Worm (Caenorhabditis elegans): ENCODE measurements around the gene Y75B8A.24.

Y75B8A.24 gene

DNA sequence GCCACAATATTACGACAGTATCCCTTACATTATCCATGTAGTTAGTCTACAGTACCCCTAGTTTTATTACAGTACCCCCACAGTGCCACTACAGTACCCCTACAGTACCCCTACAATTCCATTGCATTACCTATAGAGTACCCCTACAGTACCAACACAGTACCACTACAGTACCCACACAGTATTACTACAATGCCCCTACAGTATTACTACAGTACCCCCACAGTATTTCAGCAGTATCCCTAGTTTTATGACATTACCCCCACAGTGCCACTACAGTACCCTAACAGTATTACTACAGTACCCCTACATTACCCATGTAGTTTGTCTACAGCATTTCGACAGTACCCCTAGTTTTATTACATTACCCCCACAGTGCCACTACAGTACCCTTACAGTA is 40.1 kb downstream of the Y75B8A.24 start:
- TF ChIP-seq tbx-37 (GFP tag; conservative IDR thresholded peaks at IDR 0.05) (no peak), ceh-36 (tag; optimal IDR thresholded peaks at IDR 0.05) (no peak), sea-1 (GFP tag; conservative IDR thresholded peaks at IDR 0.05) (no peak), B0310.2 (tag; optimal IDR thresholded peaks at IDR 0.05) (no peak), F13C5.2 (tag; optimal IDR thresholded peaks at IDR 0.05) (no peak), pes-1 (GFP tag; IDR thresholded peaks at IDR 0.05) (no peak), ceh-13 (GFP tag; optimal IDR thresholded peaks at IDR 0.05) (no peak), hmbx-1 (tag; optimal IDR thresholded peaks at IDR 0.05) (no peak), aly-1 (tag; optimal IDR thresholded peaks at IDR 0.05) (no peak), hmg-4 (GFP tag; optimal IDR thresholded peaks at IDR 0.05) (no peak), hnd-1 (tag; optimal IDR thresholded peaks at IDR 0.05) (no peak), ama-1 (optimal IDR thresholded peaks at IDR 0.05) (no peak), scrt-1 (GFP tag; IDR thresholded peaks at IDR 0.05) (no peak), flt-1 (GFP tag; IDR thresholded peaks at IDR 0.05) (no peak)

DNA sequence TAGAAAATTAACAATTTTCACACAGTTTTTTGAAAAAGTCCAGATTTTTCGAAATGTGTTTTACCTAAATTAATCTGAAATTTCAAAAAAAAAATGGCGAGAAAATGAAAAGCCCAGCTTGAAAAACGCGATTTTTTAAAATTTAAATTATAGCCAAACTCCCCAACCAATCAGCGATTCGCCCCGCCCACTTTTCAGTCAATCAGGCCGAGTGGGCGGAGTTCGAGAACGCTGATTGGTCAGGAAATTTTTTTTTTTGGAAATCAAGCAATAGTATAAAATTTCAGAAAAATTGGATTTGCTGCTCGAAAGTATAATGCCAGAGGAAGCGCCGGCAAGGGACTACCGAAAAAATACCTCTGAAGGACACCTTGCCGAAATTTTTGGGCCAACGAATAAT is 42.0 kb downstream of the Y75B8A.24 start:
- TF ChIP-seq tra-4 (tag; optimal IDR thresholded peaks at IDR 0.05) (no peak), tbx-37 (GFP tag; conservative IDR thresholded peaks at IDR 0.05) (no peak), tbx-11 (GFP tag; IDR thresholded peaks at IDR 0.05) (no peak)

DNA sequence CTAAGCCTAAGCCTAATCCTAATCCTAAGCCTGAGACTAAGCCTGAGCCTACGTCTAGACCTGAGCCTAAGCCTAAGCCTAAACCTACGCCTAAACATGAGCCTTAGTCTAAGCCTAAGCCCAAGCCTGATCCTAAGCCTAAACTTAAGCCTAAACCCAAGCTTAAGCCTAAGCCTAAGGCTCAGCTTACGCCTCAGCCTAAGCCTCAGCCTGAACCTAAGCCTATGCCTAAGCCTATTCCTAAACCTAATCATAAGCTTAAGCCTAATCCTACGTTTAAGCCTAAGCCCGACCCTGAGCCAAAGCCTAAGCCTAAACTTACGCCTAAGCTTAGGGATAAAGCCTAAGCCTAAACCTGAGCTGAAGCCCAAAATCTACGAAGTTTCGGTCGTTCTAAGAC is 43.4 kb downstream of the Y75B8A.24 start:
- no peak for TF ChIP-seq hmg-4 (GFP tag; optimal IDR thresholded peaks at IDR 0.05)
- no peak for TF ChIP-seq flt-1 (GFP tag; IDR thresholded peaks at IDR 0.05)
- peak; percentile 92 for TF ChIP-seq ceh-36 (tag; optimal IDR thresholded peaks at IDR 0.05)
- no peak for TF ChIP-seq aly-1 (tag; optimal IDR thresholded peaks at IDR 0.05)

DNA sequence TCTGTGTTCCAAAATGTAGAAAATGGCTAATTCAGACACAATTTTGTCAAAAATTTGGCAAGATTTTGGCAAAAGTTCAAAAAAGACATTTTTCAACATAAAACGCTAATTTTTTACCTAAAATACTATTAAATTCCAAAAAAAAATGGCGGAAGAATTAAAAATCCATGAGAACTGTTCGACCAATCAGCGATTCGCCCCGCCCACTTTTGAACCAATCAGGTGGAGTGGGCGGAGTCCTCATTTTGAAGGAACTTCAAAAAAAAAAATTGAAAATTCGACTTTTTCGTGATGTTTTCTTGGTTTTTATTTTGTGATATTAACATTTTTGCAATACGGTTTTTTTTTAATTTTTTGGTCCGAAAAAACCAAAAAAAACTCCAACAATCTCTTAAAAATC is 45.6 kb downstream of the Y75B8A.24 start:
- TF ChIP-seq flt-1 (GFP tag; IDR thresholded peaks at IDR 0.05): no peak
- no peak for TF ChIP-seq F13C5.2 (tag; optimal IDR thresholded peaks at IDR 0.05)
- no peak for TF ChIP-seq aly-1 (tag; optimal IDR thresholded peaks at IDR 0.05)

DNA sequence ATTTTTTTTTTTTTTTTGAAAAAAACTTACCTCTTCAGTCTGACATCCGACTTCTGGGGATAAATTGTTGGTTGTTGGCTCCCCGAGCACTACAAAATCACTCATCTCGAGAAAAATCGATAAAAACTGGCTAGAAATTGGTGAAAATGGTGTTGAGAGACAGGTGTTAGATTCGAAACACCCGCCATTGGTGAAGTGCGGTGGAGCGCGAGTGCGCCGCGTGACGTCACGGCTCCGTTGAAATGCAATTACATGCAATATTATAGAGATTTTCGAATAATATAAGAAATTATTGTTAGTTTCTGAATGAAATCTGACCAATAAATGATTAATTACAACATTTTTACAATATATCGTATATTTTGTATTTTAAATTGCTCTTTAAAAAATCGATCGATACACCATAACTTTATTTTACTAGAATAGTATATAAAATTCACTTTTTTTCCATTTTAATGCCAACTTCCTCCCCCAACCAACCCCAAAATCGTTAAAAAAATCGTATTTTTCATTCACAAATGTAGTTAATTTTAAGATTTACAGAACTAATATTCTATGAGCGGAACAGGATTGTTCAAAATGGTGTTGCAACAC is 47.4 kb downstream of the Y75B8A.24 start, which contains the start of the genes Y75B8A.18 and Y75B8A.19:
Gene Y75B8A.18 (minus strand): TSS at position 142 of the 594 bp plus-strand sequence.
Gene Y75B8A.19 (plus strand): TSS at position 544 of the 594 bp plus-strand sequence.
- TF ChIP-seq ceh-36 (tag; optimal IDR thresholded peaks at IDR 0.05): no peak
- no peak for TF ChIP-seq ceh-13 (GFP tag; optimal IDR thresholded peaks at IDR 0.05)
- no peak for TF ChIP-seq aly-1 (tag; optimal IDR thresholded peaks at IDR 0.05)
- no peak for TF ChIP-seq hmbx-1 (tag; optimal IDR thresholded peaks at IDR 0.05)
- no peak for TF ChIP-seq F13C5.2 (tag; optimal IDR thresholded peaks at IDR 0.05)
- TF ChIP-seq tbx-37 (GFP tag; conservative IDR thresholded peaks at IDR 0.05): no peak
- no peak for TF ChIP-seq flt-1 (GFP tag; IDR thresholded peaks at IDR 0.05)
- no peak for TF ChIP-seq B0310.2 (tag; optimal IDR thresholded peaks at IDR 0.05)
- no peak for TF ChIP-seq ama-1 (optimal IDR thresholded peaks at IDR 0.05)
- no peak for TF ChIP-seq tra-4 (tag; optimal IDR thresholded peaks at IDR 0.05)
- TF ChIP-seq scrt-1 (GFP tag; IDR thresholded peaks at IDR 0.05): no peak
- TF ChIP-seq hnd-1 (tag; optimal IDR thresholded peaks at IDR 0.05): no peak

DNA sequence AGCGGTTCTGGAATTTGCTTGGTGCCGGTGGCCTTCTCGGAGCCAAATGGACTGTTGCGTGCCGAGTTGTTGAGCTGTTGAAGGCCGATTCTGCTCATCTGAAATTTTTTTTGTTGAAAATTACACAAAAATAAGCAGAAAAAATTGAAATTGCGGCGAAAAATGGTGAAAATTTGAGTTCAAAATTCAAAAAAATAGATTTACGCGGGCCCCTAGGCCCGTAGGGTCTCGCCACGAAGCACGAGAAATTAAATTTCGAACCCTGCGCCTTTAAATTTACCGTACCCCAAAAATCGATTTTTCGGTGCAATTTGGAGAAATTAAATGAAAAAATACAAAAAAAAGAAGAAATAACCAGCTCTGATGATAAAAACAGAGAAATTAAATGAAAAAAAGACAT is 48.3 kb downstream of the Y75B8A.24 start, which contains the start of gene gmn-1:
Gene gmn-1 (minus strand): TSS at position 98 of the 400 bp plus-strand sequence.
- TF ChIP-seq sea-1 (GFP tag; conservative IDR thresholded peaks at IDR 0.05): no peak
- peak; percentile 13; the same call in 1 of the 2 replicates for TF ChIP-seq pes-1 (GFP tag; IDR thresholded peaks at IDR 0.05)
- TF ChIP-seq aly-1 (tag; optimal IDR thresholded peaks at IDR 0.05): no peak

DNA sequence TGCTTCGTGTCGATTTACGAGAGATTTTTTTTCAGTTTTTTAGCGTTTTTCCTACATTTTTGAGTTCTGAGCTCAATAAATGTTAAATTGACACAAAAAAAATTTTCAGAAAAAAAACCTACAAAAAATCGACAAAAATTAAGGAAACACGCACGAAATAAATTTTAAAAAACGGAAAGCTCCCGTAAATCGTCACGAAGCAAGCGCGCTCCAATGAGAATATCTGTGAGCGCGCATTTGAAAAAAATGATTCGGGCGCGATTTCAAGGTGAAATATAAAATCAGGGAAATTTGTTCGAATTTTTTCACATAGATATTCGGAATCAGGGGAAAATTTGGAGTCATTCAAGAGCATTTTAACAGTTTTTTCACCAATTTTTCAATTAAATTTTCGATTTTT is 50.3 kb downstream of the Y75B8A.24 start:
- no peak for TF ChIP-seq tbx-37 (GFP tag; conservative IDR thresholded peaks at IDR 0.05)
- no peak for TF ChIP-seq hmg-4 (GFP tag; optimal IDR thresholded peaks at IDR 0.05)
- TF ChIP-seq flt-1 (GFP tag; IDR thresholded peaks at IDR 0.05): no peak
- no peak for TF ChIP-seq ama-1 (optimal IDR thresholded peaks at IDR 0.05)
- TF ChIP-seq hmbx-1 (tag; optimal IDR thresholded peaks at IDR 0.05): no peak
- TF ChIP-seq pes-1 (GFP tag; IDR thresholded peaks at IDR 0.05): no peak
- TF ChIP-seq scrt-1 (GFP tag; IDR thresholded peaks at IDR 0.05): no peak
- no peak for TF ChIP-seq aly-1 (tag; optimal IDR thresholded peaks at IDR 0.05)
- TF ChIP-seq sea-1 (GFP tag; conservative IDR thresholded peaks at IDR 0.05): no peak
- TF ChIP-seq B0310.2 (tag; optimal IDR thresholded peaks at IDR 0.05): no peak

DNA sequence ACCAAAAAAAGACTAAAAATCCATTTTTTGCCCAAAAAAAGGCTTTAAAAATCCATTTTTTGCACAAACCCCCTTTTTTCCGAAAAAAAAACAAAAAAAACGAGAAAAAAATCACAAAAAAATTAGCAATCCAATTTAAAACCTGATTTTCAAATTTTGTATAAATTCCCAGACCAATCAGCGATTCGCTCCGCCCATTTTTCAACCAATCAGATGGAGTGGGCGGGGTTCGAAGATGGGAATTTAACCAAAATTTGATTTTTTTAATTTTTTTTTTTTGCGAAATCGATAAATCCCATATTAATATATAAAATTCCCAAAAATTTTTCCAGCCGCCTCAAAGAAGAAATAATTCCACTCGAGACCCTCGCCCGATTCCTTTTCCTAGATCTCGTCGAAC is 52.1 kb downstream of the Y75B8A.24 start:
- TF ChIP-seq sea-1 (GFP tag; conservative IDR thresholded peaks at IDR 0.05): no peak
- no peak for TF ChIP-seq B0310.2 (tag; optimal IDR thresholded peaks at IDR 0.05)
- no peak for TF ChIP-seq F13C5.2 (tag; optimal IDR thresholded peaks at IDR 0.05)
- TF ChIP-seq pes-1 (GFP tag; IDR thresholded peaks at IDR 0.05): no peak
- TF ChIP-seq ceh-36 (tag; optimal IDR thresholded peaks at IDR 0.05): no peak
- no peak for TF ChIP-seq flt-1 (GFP tag; IDR thresholded peaks at IDR 0.05)
- TF ChIP-seq hnd-1 (tag; optimal IDR thresholded peaks at IDR 0.05): no peak

DNA sequence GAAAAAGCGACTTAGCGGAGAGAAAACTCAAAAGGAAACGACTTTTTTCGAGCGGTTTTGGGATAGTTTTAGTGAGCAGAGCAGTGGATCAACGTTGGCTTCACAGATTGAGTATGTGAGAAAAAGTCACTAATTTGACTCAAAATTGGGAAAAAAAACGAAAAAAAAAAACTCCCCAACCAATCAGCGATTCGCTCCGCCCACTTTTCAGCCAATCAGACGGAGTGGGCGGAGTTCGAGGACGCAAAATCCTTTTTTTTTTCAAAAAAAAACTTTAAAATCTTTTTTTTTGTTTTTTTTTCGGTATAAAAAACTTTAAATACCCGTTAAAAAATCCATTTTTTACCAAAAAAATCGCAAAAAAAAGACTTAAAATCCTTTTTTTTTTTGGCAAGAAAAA is 52.7 kb downstream of the Y75B8A.24 start:
- TF ChIP-seq hmbx-1 (tag; optimal IDR thresholded peaks at IDR 0.05): no peak
